Fruit fly (Drosophila melanogaster) whole organism, prepupa: ENCODE measurements around the gene Girdin.

Experiments used
- Blimp-1 ChIP-seq: fragments of 200-800 bp; sonication (Bioruptor generic); optimal IDR thresholded peaks from 3 replicates; lab custom pipeline; 2017; ENCODE audit warnings: missing biosample characterization, missing genetic modification characterization, mild to moderate bottlenecking, moderate library complexity, missing genetic modification reagents
- CG10631 ChIP-seq: fragments of 200-800 bp; sonication (Bioruptor generic); optimal IDR thresholded peaks from 2 replicates; lab custom pipeline; 2016; ENCODE audit warnings: missing biosample characterization, missing genetic modification characterization
- CG10669 ChIP-seq: fragments of 200-800 bp; sonication (Bioruptor generic); optimal IDR thresholded peaks from 3 replicates; lab custom pipeline; 2018; ENCODE audit warnings: missing biosample characterization, mild to moderate bottlenecking, missing genetic modification characterization, moderate library complexity
- CG11294 ChIP-seq: fragments of 200-800 bp; sonication (Bioruptor generic); IDR thresholded peaks from 2 replicates; pipeline ENCODE4 v1.3.6; 2022; ENCODE audit warnings: missing biosample characterization, missing genetic modification characterization
- CG11762 ChIP-seq: fragments of 200-800 bp; sonication (Bioruptor generic); optimal IDR thresholded peaks from 3 replicates; lab custom pipeline; 2016; ENCODE audit warnings: missing biosample characterization, missing genetic modification characterization; ENCODE audit not compliant: insufficient read depth
- CG1621 ChIP-seq: fragments of 200-800 bp; sonication (Bioruptor generic); optimal IDR thresholded peaks from 3 replicates; lab custom pipeline; 2018; ENCODE audit warnings: missing biosample characterization, mild to moderate bottlenecking, missing genetic modification characterization
- CG3032 ChIP-seq: fragments of 200-800 bp; optimal IDR thresholded peaks from 2 replicates; lab custom pipeline; 2019; ENCODE audit warnings: missing biosample characterization, mild to moderate bottlenecking, missing genetic modification characterization, moderate library complexity
- CG31627 ChIP-seq: fragments of 200-800 bp; sonication (Bioruptor generic); optimal IDR thresholded peaks from 3 replicates; lab custom pipeline; 2016; ENCODE audit warnings: missing biosample characterization, missing genetic modification characterization
- CG3919 ChIP-seq: fragments of 200-800 bp; sonication (Bioruptor generic); optimal IDR thresholded peaks from 3 replicates; lab custom pipeline; 2016; ENCODE audit warnings: missing biosample characterization, missing genetic modification characterization
- CG6792 ChIP-seq: fragments of 200-800 bp; sonication (Bioruptor generic); optimal IDR thresholded peaks from 3 replicates; lab custom pipeline; 2016; ENCODE audit warnings: missing biosample characterization, missing genetic modification characterization
- CG6854 ChIP-seq: fragments of 200-800 bp; sonication (Bioruptor generic); optimal IDR thresholded peaks from 2 replicates; lab custom pipeline; 2017; ENCODE audit warnings: missing biosample characterization, mild to moderate bottlenecking, missing genetic modification characterization
- CG8319 ChIP-seq: fragments of 200-800 bp; sonication (Bioruptor generic); optimal IDR thresholded peaks from 3 replicates; lab custom pipeline; 2016; ENCODE audit warnings: missing biosample characterization, missing genetic modification characterization
- CG8632 ChIP-seq: fragments of 200-800 bp; sonication (Bioruptor generic); optimal IDR thresholded peaks from 3 replicates; lab custom pipeline; 2016; ENCODE audit warnings: missing biosample characterization, missing genetic modification characterization
- Eip78C ChIP-seq: fragments of 200-800 bp; sonication (Bioruptor generic); peaks from one replicate; lab custom pipeline; 2016; ENCODE audit warnings: missing biosample characterization, missing genetic modification characterization
- Eip93F ChIP-seq: fragments of 200-800 bp; sonication (Bioruptor generic); optimal IDR thresholded peaks from 2 replicates; lab custom pipeline; 2016; ENCODE audit warnings: missing biosample characterization, mild to moderate bottlenecking, missing genetic modification characterization
- Ets21C ChIP-seq: fragments of 200-800 bp; sonication (Bioruptor generic); optimal IDR thresholded peaks from 3 replicates; lab custom pipeline; 2016; ENCODE audit warnings: missing biosample characterization, missing genetic modification characterization
- Ets96B ChIP-seq: fragments of 200-800 bp; optimal IDR thresholded peaks from 2 replicates; lab custom pipeline; 2019; ENCODE audit warnings: missing biosample characterization, mild to moderate bottlenecking, missing genetic modification characterization, moderate library complexity
- Hr38 ChIP-seq: sonication (Bioruptor generic); optimal IDR thresholded peaks from 2 replicates; lab custom pipeline; 2016; ENCODE audit warnings: missing biosample characterization, missing genetic modification characterization
- Hr39 ChIP-seq: fragments of 200-800 bp; sonication (Bioruptor generic); optimal IDR thresholded peaks from 2 replicates; lab custom pipeline; 2016; ENCODE audit warnings: missing biosample characterization, missing genetic modification characterization
- Met ChIP-seq: fragments of 200-800 bp; sonication (Bioruptor generic); optimal IDR thresholded peaks from 3 replicates; lab custom pipeline; 2016; ENCODE audit warnings: missing biosample characterization, missing genetic modification characterization
- Sox14 ChIP-seq: fragments of 200-800 bp; sonication (Bioruptor generic); optimal IDR thresholded peaks from 3 replicates; lab custom pipeline; 2016; ENCODE audit warnings: missing biosample characterization, missing genetic modification characterization
- achi ChIP-seq: fragments of 200-800 bp; sonication (Bioruptor generic); optimal IDR thresholded peaks from 3 replicates; lab custom pipeline; 2016; ENCODE audit warnings: missing biosample characterization, missing genetic modification characterization
- acj6 ChIP-seq: fragments of 200-800 bp; sonication (Bioruptor generic); optimal IDR thresholded peaks from 3 replicates; lab custom pipeline; 2016; ENCODE audit warnings: missing biosample characterization, missing genetic modification characterization
- cyc ChIP-seq: fragments of 200-800 bp; sonication (Bioruptor generic); optimal IDR thresholded peaks from 3 replicates; lab custom pipeline; 2016; ENCODE audit warnings: missing biosample characterization, missing genetic modification characterization
- dsx ChIP-seq: fragments of 200-800 bp; optimal IDR thresholded peaks from 3 replicates; lab custom pipeline; 2019; ENCODE audit warnings: missing biosample characterization, mild to moderate bottlenecking, missing genetic modification characterization, moderate library complexity; ENCODE audit not compliant: poor library complexity, severe bottlenecking
- esn ChIP-seq: fragments of 200-800 bp; sonication (Bioruptor generic); optimal IDR thresholded peaks from 2 replicates; lab custom pipeline; 2016; ENCODE audit warnings: missing biosample characterization, mild to moderate bottlenecking, missing genetic modification characterization, moderate library complexity
- fd59A ChIP-seq: fragments of 200-800 bp; sonication (Bioruptor generic); optimal IDR thresholded peaks from 2 replicates; lab custom pipeline; 2017; ENCODE audit warnings: missing biosample characterization, mild to moderate bottlenecking, missing genetic modification characterization, missing genetic modification reagents
- fd85E ChIP-seq: fragments of 200-800 bp; sonication (Bioruptor generic); optimal IDR thresholded peaks from 3 replicates; lab custom pipeline; 2016; ENCODE audit warnings: missing biosample characterization, missing genetic modification characterization
- lz ChIP-seq: fragments of 200-800 bp; sonication (Bioruptor generic); optimal IDR thresholded peaks from 3 replicates; lab custom pipeline; 2016; ENCODE audit warnings: missing biosample characterization, missing genetic modification characterization
- pdm3 ChIP-seq: fragments of 200-800 bp; sonication (Bioruptor generic); optimal IDR thresholded peaks from 3 replicates; lab custom pipeline; 2016; ENCODE audit warnings: missing biosample characterization, missing genetic modification characterization
- salr ChIP-seq, 2 experiments: fragments of 200-800 bp; sonication (Bioruptor generic); optimal IDR thresholded peaks; 3 replicates each; lab custom pipeline; 2016 to 2018; ENCODE audit warnings: missing biosample characterization in 2 of 2, missing genetic modification characterization in 2 of 2, mild to moderate bottlenecking in 1 of 2
- spab ChIP-seq: fragments of 200-800 bp; sonication (Bioruptor generic); optimal IDR thresholded peaks from 2 replicates; lab custom pipeline; 2017; ENCODE audit warnings: missing biosample characterization, mild to moderate bottlenecking, missing genetic modification characterization, missing genetic modification reagents
- ss ChIP-seq, 2 experiments: fragments of 200-800 bp; sonication (Bioruptor generic); optimal IDR thresholded peaks; 2 replicates in 1 of 2; 3 replicates in 1 of 2; lab custom pipeline; 2017 to 2018; ENCODE audit warnings: mild to moderate bottlenecking in 2 of 2, missing biosample characterization in 2 of 2, missing genetic modification characterization in 2 of 2, moderate library complexity in 1 of 2

Gene Girdin

DNA sequence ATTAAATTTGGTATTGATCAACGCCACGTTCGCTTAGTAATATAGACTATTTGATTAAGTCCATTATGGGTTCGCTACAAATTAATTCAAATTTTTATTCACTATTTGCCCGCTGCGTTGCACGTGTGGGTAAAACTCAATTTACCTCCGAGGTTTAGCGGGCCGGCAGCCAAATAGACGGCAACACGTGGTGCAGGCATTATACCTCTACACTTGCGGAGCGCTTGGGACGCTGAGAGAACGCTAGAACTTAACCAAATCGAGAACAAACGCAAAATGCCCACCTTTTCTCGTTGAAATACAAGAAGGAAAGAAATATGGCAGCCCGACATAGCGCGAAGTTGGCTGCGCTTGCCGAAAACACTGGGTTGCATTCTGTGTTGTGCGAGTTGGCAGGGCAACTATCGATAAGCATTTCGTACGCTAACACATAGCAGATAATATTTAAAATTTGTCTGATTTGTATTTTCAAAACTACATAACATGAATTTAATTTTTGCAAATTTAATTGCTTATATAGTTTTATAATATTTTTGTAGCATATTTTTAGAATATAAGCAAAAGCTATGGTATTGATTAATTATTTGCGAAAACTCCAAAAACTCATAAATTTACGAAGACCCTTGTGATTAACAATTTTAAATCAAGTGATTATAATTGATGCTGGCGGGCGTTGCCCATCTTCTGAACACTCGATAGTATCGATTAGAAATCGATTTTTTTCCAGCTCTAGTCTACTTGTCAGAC, 44.1 kb downstream of the Girdin start, which contains the start of the genes RpL28 and eIF1 (continued):
- TF ChIP-seq salr (GFP tag; optimal IDR thresholded peaks at IDR 0.05; lab: Kevin White, UChicago) = peak; percentile 65 to 91
- TF ChIP-seq CG8632 (GFP tag; lab: Kevin White, UChicago) = peak; percentile 78
- TF ChIP-seq CG3032 (tag; lab: Kevin White, UChicago) = peak; percentile 79
- TF ChIP-seq ss (GFP tag; optimal IDR thresholded peaks at IDR 0.05; lab: Kevin White, UChicago) = peak; percentile 29 to 89
- no peak for TF ChIP-seq Hr38 (GFP tag; lab: Kevin White, UChicago)
- TF ChIP-seq Ets96B (tag; lab: Kevin White, UChicago) = peak; percentile 38
- peak; percentile 88 for TF ChIP-seq acj6 (GFP tag; lab: Kevin White, UChicago)
- TF ChIP-seq CG10669 (GFP tag; lab: Kevin White, UChicago) = peak; percentile 31
- TF ChIP-seq Hr39 (GFP tag; lab: Kevin White, UChicago) = peak; percentile 25
- TF ChIP-seq cyc (GFP tag; lab: Kevin White, UChicago) = peak; percentile 91
- TF ChIP-seq dsx (GFP tag; lab: Kevin White, UChicago) = peak; percentile 5

DNA sequence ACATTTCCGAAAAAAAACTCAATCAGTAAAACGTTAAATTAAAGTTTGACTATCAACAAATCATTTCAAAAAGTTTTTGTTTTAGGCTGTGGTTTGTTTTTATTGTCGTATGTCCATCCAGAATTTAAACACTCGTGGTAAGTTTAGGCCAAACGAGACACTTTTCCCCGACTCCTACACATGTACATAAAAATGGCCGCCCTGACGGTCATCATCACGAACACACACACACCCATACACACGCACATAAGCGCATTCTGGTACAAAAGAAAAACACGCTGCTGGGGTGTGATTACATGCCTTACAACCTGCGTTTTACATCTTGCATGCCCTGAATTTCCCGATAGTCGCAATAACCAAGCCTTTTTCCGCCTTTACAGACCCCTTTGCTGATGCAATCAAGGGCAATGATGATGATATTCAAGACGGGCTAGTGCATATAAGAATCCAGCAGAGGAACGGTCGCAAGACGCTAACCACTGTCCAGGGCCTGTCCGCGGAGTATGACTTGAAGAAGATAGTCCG, 44.7 kb downstream of the Girdin start:
- TF ChIP-seq spab (GFP tag; lab: Kevin White, UChicago) = no peak
- TF ChIP-seq CG1621 (tag; lab: Kevin White, UChicago) = no peak
- TF ChIP-seq CG8319 (GFP tag; lab: Kevin White, UChicago) = no peak
- TF ChIP-seq CG6792 (GFP tag; lab: Kevin White, UChicago) = no peak
- TF ChIP-seq CG3919 = no peak
- no peak for TF ChIP-seq Ets96B (tag; lab: Kevin White, UChicago)
- TF ChIP-seq Ets21C (GFP tag; lab: Kevin White, UChicago) = no peak
- TF ChIP-seq CG8632 (GFP tag; lab: Kevin White, UChicago) = no peak
- no peak for TF ChIP-seq Sox14 (GFP tag; lab: Kevin White, UChicago)
- TF ChIP-seq pdm3 (GFP tag; lab: Kevin White, UChicago) = no peak
- TF ChIP-seq Met (GFP tag; lab: Kevin White, UChicago) = no peak
- no peak for TF ChIP-seq CG11762 (GFP tag; lab: Kevin White, UChicago)
- TF ChIP-seq CG11294 (GFP tag; lab: Robert Waterston, UW) = no peak
- no peak for TF ChIP-seq fd85E (GFP tag; lab: Kevin White, UChicago)
- no peak for TF ChIP-seq CG10631 (GFP tag; lab: Kevin White, UChicago)
- no peak for TF ChIP-seq esn (GFP tag; lab: Kevin White, UChicago)
- no peak for TF ChIP-seq CG6854 (GFP tag; lab: Kevin White, UChicago)
- TF ChIP-seq achi (GFP tag; lab: Kevin White, UChicago) = no peak
- no peak for TF ChIP-seq Eip78C (GFP tag; lab: Kevin White, UChicago)
- no peak for TF ChIP-seq Hr39 (GFP tag; lab: Kevin White, UChicago)

DNA sequence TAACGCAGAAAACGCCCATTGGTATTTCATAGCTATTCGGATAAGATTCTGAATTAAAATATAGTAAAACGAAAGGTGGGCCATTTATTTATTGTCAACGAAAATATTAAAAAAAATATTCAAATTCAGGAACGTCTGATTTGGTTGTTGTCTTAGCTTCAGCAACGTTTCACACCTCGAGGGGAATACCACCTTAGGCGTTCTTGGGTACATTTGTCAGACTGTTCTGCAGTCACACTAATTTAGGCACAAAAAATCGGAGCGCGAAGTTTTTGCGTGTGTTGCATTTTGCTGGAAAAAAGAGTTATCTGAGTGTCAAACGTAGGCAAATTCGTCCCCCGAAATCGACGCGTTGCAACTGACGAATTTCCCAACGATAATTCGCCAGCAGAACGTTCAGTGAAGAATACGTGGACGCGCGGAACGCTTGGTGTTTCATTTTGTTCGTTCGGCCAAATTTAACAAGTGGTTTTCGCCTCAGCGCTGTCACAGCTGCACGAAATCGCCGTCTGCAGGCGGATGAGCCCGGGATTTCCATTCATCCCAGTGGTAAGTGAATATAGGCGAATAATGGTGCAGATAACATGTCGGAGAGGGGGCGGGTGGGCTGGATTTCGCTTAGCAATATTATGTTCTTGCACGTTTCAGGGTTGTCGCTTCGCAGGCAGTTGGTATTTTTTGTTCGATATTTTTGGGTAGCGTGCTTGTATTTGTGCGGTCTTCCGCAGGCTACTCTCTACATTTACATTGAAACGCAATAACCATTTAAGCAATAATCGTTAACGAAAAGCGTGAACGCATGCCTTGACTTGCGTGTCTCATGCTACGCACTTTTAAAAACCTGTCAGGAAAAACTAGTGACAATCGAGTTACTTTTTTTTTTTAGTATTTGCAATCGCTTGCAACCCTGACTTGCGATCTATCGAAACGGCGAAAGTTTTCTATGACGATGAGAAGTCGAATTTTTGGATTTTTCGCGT, 46.3 kb downstream of the Girdin start, which contains the start of gene Larp4B:
Larp4B (plus strand) TSS at position 99 of the 980 bp plus-strand sequence.
- no peak for TF ChIP-seq pdm3 (GFP tag; lab: Kevin White, UChicago)
- peak; percentile 75 for TF ChIP-seq Eip78C (GFP tag; lab: Kevin White, UChicago)
- peak; percentile 43 for TF ChIP-seq Sox14 (GFP tag; lab: Kevin White, UChicago)
- peak; percentile 38 for TF ChIP-seq CG31627
- TF ChIP-seq lz = peak; percentile 8
- TF ChIP-seq Blimp-1 (GFP tag; lab: Kevin White, UChicago) = peak; percentile 41
- TF ChIP-seq fd59A (GFP tag; lab: Kevin White, UChicago) = no peak
- TF ChIP-seq Eip93F (GFP tag; lab: Kevin White, UChicago) = no peak
- no peak for TF ChIP-seq CG10631 (GFP tag; lab: Kevin White, UChicago)
- TF ChIP-seq esn (GFP tag; lab: Kevin White, UChicago) = peak; percentile 40
